Fruit fly (Drosophila melanogaster): ENCODE results near the gene Gos28.

Gos28 gene

DNA sequence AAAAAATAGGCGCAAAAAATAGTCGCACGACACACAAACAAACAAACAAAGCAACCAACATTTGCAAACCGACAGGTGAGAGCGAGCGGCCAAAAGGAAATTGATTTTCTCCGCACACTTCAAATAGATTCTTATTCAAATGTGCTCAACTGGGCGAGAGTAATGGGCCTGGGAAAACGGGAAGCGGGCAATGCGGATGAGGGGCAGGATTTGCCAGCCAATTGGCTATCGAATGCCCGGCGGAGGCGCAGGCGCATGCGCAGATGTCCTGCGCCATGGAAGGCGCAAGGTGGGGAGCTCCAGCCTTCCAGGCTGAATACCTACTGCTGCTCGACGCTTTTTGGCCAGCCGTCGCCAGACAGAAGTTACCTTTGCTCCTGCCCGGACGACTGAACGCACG, 41.6 kb downstream of the Gos28 start, which contains the start of the genes ChAT and VAChT:
TSS of gene ChAT (plus strand) at position 352 of the 400 bp plus-strand sequence.
TSS of gene VAChT (plus strand) at position 352 of the 400 bp plus-strand sequence.
- TF ChIP-seq vri (GFP tag; optimal IDR thresholded peaks at IDR 0.05) (no peak), CG6792 (GFP tag; optimal IDR thresholded peaks at IDR 0.05) (no peak)

- TF ChIP-seq Blimp-1 (GFP tag; optimal IDR thresholded peaks at IDR 0.05), result no peak
- TF ChIP-seq CG3032 (tag; optimal IDR thresholded peaks at IDR 0.05), result no peak
- no peak for TF ChIP-seq Met (GFP tag; optimal IDR thresholded peaks at IDR 0.05)
- no peak for TF ChIP-seq Eip78C (GFP tag)
- TF ChIP-seq Ets21C (GFP tag; optimal IDR thresholded peaks at IDR 0.05), result no peak
- TF ChIP-seq Eip75B (GFP tag; optimal IDR thresholded peaks at IDR 0.05), result no peak
- TF ChIP-seq spab (GFP tag; optimal IDR thresholded peaks at IDR 0.05), result no peak
- no peak for TF ChIP-seq CG34406 (GFP tag; optimal IDR thresholded peaks at IDR 0.05)
- TF ChIP-seq Sox14 (GFP tag; optimal IDR thresholded peaks at IDR 0.05), result no peak
- TF ChIP-seq Hr39 (GFP tag; optimal IDR thresholded peaks at IDR 0.05), result no peak
- no peak for TF ChIP-seq CG10669 (GFP tag; optimal IDR thresholded peaks at IDR 0.05)
- TF ChIP-seq CG8319 (GFP tag; optimal IDR thresholded peaks at IDR 0.05), result no peak
- no peak for TF ChIP-seq CG3919 (GFP tag; optimal IDR thresholded peaks at IDR 0.05)
- TF ChIP-seq Hr4 (GFP tag; optimal IDR thresholded peaks at IDR 0.05), result no peak
- TF ChIP-seq CG6808 (GFP tag; optimal IDR thresholded peaks at IDR 0.05), result no peak
- TF ChIP-seq CG8119 (GFP tag; IDR thresholded peaks at IDR 0.05), result no peak
- TF ChIP-seq Gug (GFP tag; IDR thresholded peaks at IDR 0.05), result no peak
These were observed 42.8 kb downstream of the Gos28 start for dm6 chr3R:18706289-18706688.

DNA sequence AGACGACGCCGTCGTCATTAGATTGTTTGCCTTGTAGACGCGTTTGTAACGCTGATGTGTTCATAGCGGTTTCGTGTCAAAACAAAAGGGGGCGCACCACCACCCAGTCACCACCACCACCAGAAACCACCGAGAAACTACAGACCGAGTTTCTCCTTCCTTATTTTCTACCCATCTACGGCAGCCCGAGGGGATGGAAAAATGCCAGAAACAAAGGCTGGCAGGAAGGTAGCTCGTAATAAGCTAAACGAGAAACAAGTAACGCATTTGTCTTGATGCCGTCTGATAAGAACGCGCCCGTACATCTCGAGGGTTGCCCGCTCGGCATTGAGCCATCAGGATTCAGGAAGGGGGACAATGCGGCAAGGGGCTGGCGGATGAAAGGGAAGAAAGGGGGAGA, 44.0 kb downstream of the Gos28 start:
- no peak for TF ChIP-seq ss (GFP tag; optimal IDR thresholded peaks at IDR 0.05)
- TF ChIP-seq fd85E (GFP tag; optimal IDR thresholded peaks at IDR 0.05), result no peak
- no peak for TF ChIP-seq CG32006 (GFP tag; optimal IDR thresholded peaks at IDR 0.05)
- no peak for TF ChIP-seq pdm3 (GFP tag; optimal IDR thresholded peaks at IDR 0.05)
- TF ChIP-seq CG15336 (GFP tag; IDR thresholded peaks at IDR 0.05), result no peak
- no peak for TF ChIP-seq cyc (GFP tag; optimal IDR thresholded peaks at IDR 0.05)
- TF ChIP-seq CG16779 (tag; optimal IDR thresholded peaks at IDR 0.05), result no peak
- TF ChIP-seq Sox15 (GFP tag; optimal IDR thresholded peaks at IDR 0.05), result no peak
- no peak for TF ChIP-seq CG8319 (GFP tag; optimal IDR thresholded peaks at IDR 0.05)
- no peak for TF ChIP-seq acj6 (GFP tag; optimal IDR thresholded peaks at IDR 0.05)
- TF ChIP-seq CG8119 (GFP tag; IDR thresholded peaks at IDR 0.05), result no peak
- no peak for TF ChIP-seq vri (GFP tag; optimal IDR thresholded peaks at IDR 0.05)
- TF ChIP-seq eg (GFP tag; IDR thresholded peaks at IDR 0.05), result no peak
- TF ChIP-seq CG31627 (GFP tag; optimal IDR thresholded peaks at IDR 0.05), result no peak
- no peak for TF ChIP-seq CG6792 (GFP tag; optimal IDR thresholded peaks at IDR 0.05)
- TF ChIP-seq net (GFP tag; optimal IDR thresholded peaks at IDR 0.05), result no peak
- TF ChIP-seq CG34406 (GFP tag; optimal IDR thresholded peaks at IDR 0.05), result no peak
- no peak for TF ChIP-seq CG6163 (GFP tag; IDR thresholded peaks at IDR 0.05)

All from whole organism, prepupa.